Worm (Caenorhabditis elegans): ENCODE results near the gene ZK1290.14.

The ZK1290.14 gene

DNA sequence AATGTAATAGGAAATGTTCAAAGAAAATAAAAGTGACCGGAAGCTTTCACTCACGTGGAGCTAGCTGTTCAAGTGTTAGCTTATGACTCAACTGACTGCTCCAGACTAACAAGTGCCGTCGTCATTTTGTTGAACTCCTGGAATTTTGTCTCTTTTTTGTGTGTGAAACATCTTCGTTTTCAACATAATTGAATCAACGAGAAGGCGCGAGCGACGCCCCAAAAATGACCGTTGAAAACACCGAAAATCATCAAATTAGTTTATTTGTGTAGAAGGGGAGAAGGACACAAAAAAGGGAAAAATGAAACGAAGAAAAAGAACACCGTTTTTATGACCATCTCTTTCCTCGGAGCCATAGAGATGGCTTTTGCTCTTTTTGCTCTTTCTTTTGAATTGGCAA is at the start of gene ZK1290.14:
Gene ZK1290.14 (minus strand): TSS at position 139 of the 400 bp plus-strand sequence.
- TF ChIP-seq bed-1 (GFP tag; IDR thresholded peaks at IDR 0.05), result no peak
- TF ChIP-seq ztf-6 (GFP tag; IDR thresholded peaks at IDR 0.05), result no peak
- no peak for TF ChIP-seq atf-7 (tag; optimal IDR thresholded peaks at IDR 0.05)
- no peak for TF ChIP-seq ztf-3 (GFP tag; optimal IDR thresholded peaks at IDR 0.05)
- no peak for TF ChIP-seq lsl-1 (GFP tag; optimal IDR thresholded peaks at IDR 0.05)
- TF ChIP-seq ekl-4 (GFP tag; IDR thresholded peaks at IDR 0.05), result no peak
- TF ChIP-seq F57A8.1 (GFP tag; optimal IDR thresholded peaks at IDR 0.05), result no peak
- no peak for TF ChIP-seq lin-35 (GFP tag; optimal IDR thresholded peaks at IDR 0.05)
- no peak for TF ChIP-seq sptf-2 (GFP tag; optimal IDR thresholded peaks at IDR 0.05)
- no peak for TF ChIP-seq cebp-2 (GFP tag; IDR thresholded peaks at IDR 0.05)
- TF ChIP-seq F33H1.4 (GFP tag; IDR thresholded peaks at IDR 0.05), result no peak
- TF ChIP-seq K12H6.12 (tag; optimal IDR thresholded peaks at IDR 0.05), result no peak
- no peak for TF ChIP-seq nfya-1 (tag; optimal IDR thresholded peaks at IDR 0.05; ENCODE audit: borderline replicate concordance, insufficient read depth)
- no peak for TF ChIP-seq ztf-22 (GFP tag; optimal IDR thresholded peaks at IDR 0.05)
- no peak for TF ChIP-seq unc-130 (GFP tag; optimal IDR thresholded peaks at IDR 0.05)
- TF ChIP-seq Y67H2A.10 (GFP tag; conservative IDR thresholded peaks at IDR 0.05), result no peak
- no peak for TF ChIP-seq F55B11.4 (tag; optimal IDR thresholded peaks at IDR 0.05; ENCODE audit: borderline replicate concordance, insufficient read depth)
- TF ChIP-seq rcor-1 (GFP tag; IDR thresholded peaks at IDR 0.05), result no peak
- TF ChIP-seq nhr-90 (tag; optimal IDR thresholded peaks at IDR 0.05), result no peak
- no peak for TF ChIP-seq ztf-25 (GFP tag; IDR thresholded peaks at IDR 0.05)

DNA sequence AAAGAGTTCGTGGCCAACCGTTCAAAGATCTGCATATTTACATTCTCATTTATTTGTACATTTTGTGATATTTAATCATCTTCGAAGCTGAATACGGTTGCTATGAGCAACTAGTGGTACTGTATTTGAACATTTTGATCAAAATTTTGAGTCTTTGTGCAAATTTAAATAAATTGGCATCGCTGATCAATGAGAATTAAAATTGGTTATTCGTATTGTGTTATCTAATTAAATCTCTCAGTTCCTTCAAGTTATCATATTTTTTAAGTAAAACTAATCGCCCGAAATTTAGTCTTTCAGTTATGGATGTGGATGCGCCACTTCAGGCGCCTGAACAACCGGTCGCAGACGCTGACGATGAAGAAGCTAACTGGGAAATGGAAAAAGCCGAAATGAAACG is 44.0 kb upstream of the ZK1290.14 start, which contains the start of gene npp-21:
Gene npp-21 (plus strand): TSS at position 301 of the 400 bp plus-strand sequence.
- TF ChIP-seq sptf-2 (GFP tag; optimal IDR thresholded peaks at IDR 0.05), result no peak
- no peak for TF ChIP-seq bed-2 (GFP tag; IDR thresholded peaks at IDR 0.05)
- no peak for TF ChIP-seq tbx-9 (tag; optimal IDR thresholded peaks at IDR 0.05; ENCODE audit: borderline replicate concordance)
- no peak for TF ChIP-seq nhr-90 (tag; optimal IDR thresholded peaks at IDR 0.05)
- no peak for TF ChIP-seq ets-4 (GFP tag; optimal IDR thresholded peaks at IDR 0.05)
- no peak for TF ChIP-seq K12H6.12 (tag; optimal IDR thresholded peaks at IDR 0.05)
- TF ChIP-seq ztf-6 (GFP tag; IDR thresholded peaks at IDR 0.05), result no peak
- TF ChIP-seq ZK185.1 (tag; optimal IDR thresholded peaks at IDR 0.05; ENCODE audit: poor library complexity, severe bottlenecking), result no peak
- TF ChIP-seq lin-40 (tag; optimal IDR thresholded peaks at IDR 0.05), result no peak
- TF ChIP-seq hrde-1 (tag; optimal IDR thresholded peaks at IDR 0.05; ENCODE audit: borderline replicate concordance), result no peak
- TF ChIP-seq F22D6.2 (tag; optimal IDR thresholded peaks at IDR 0.05), result no peak

ce11 chrII:7598702-7599314 is 43.4 kb upstream of the ZK1290.14 start, which contains the start of gene pgam-5:
Gene pgam-5, minus strand, starts transcription at chrII:7598752.
- TF ChIP-seq snpc-1.1 (tag; optimal IDR thresholded peaks at IDR 0.05; ENCODE audit: insufficient read depth) (peak; percentile 41), C17E4.6 (GFP tag; IDR thresholded peaks at IDR 0.05) (no peak), F37B4.10 (GFP tag; IDR thresholded peaks at IDR 0.05) (no peak), F57A8.1 (GFP tag; optimal IDR thresholded peaks at IDR 0.05) (no peak), F39B2.1 (GFP tag; IDR thresholded peaks at IDR 0.05) (no peak), madf-6 (GFP tag; IDR thresholded peaks at IDR 0.05) (peak; percentile 93), D2030.7 (GFP tag; IDR thresholded peaks at IDR 0.05) (peak; percentile 24; the same call in 1 of the 2 replicates), zfh-2 (GFP tag; conservative IDR thresholded peaks at IDR 0.05) (no peak), rcor-1 (GFP tag; IDR thresholded peaks at IDR 0.05) (0 out of 2 replicates have a peak, but pooled peaks have one; percentile 22), pha-4 (tag; optimal IDR thresholded peaks at IDR 0.05) (no peak), B0019.2 (GFP tag; conservative IDR thresholded peaks at IDR 0.05) (0 out of 2 replicates have a peak, but pooled peaks have one; percentile 29), dox-1 (GFP tag; IDR thresholded peaks at IDR 0.05) (peak; percentile 46), madf-10 (tag; optimal IDR thresholded peaks at IDR 0.05) (no peak), ztf-18 (tag; optimal IDR thresholded peaks at IDR 0.05) (peak; percentile 2), ceh-100 (GFP tag; IDR thresholded peaks at IDR 0.05) (no peak), ztf-26 (tag; optimal IDR thresholded peaks at IDR 0.05) (no peak), Y53G8AR.9 (GFP tag; conservative IDR thresholded peaks at IDR 0.05) (no peak), mes-4 (tag; optimal IDR thresholded peaks at IDR 0.05) (no peak), let-526 (GFP tag; IDR thresholded peaks at IDR 0.05) (no peak), ama-1 (optimal IDR thresholded peaks at IDR 0.05) (no peak), ama-1 (GFP tag; optimal IDR thresholded peaks at IDR 0.05) (no peak)
